Fruit fly (Drosophila melanogaster): Measurements from ENCODE around the gene Spn75F.

dm6 chr3L:19143940-19144571, 14.6 kb upstream of the Spn75F start:
- no peak for TF ChIP-seq kay (GFP tag; ENCODE audit: borderline replicate concordance)
- no peak for TF ChIP-seq ovo (GFP tag; optimal IDR thresholded peaks at IDR 0.05)
- no peak for TF ChIP-seq CG33017 (tag; optimal IDR thresholded peaks at IDR 0.05)
- TF ChIP-seq Clk (GFP tag; optimal IDR thresholded peaks at IDR 0.05) = no peak
